Worm (Caenorhabditis elegans): Measurements from ENCODE around the gene spp-22.

- TF ChIP-seq nhr-12 (tag; optimal IDR thresholded peaks at IDR 0.05), result no peak
- no peak for TF ChIP-seq mls-2 (tag; optimal IDR thresholded peaks at IDR 0.05)
- TF ChIP-seq nhr-76 (tag; optimal IDR thresholded peaks at IDR 0.05), result no peak
- no peak for TF ChIP-seq sptf-1 (tag; optimal IDR thresholded peaks at IDR 0.05)
- no peak for TF ChIP-seq unc-39 (tag; optimal IDR thresholded peaks at IDR 0.05)
- no peak for TF ChIP-seq ztf-11 (tag; optimal IDR thresholded peaks at IDR 0.05)
- TF ChIP-seq unc-62 (GFP tag; optimal IDR thresholded peaks at IDR 0.05), result no peak
- no peak for TF ChIP-seq lin-13 (tag; optimal IDR thresholded peaks at IDR 0.05)
- no peak for TF ChIP-seq snpc-4 (tag; optimal IDR thresholded peaks at IDR 0.05)
- no peak for TF ChIP-seq mep-1 (tag; optimal IDR thresholded peaks at IDR 0.05)
- TF ChIP-seq nhr-2 (tag; optimal IDR thresholded peaks at IDR 0.05), result no peak
Measured at ce11 chrX:7229357-7229756, 17.9 kb downstream of the spp-22 start.

Data from whole organism, mixed stage, embryonic.